Fruit fly (Drosophila melanogaster) S2 (cell line): ENCODE results near the gene CG32447.
A peak's percentile ranks its signal among the peaks of the same experiment; 100 is the strongest.

ENCODE experiments used
- CG8478 ChIP-seq: fragments of >200 bp; optimal IDR thresholded peaks from 2 replicates; lab custom pipeline; 2018
- CTCF ChIP-seq, 2 experiments: fragments of >200 bp; optimal IDR thresholded peaks; 2 replicates each; lab custom pipeline; 2018

CG32447 gene

DNA sequence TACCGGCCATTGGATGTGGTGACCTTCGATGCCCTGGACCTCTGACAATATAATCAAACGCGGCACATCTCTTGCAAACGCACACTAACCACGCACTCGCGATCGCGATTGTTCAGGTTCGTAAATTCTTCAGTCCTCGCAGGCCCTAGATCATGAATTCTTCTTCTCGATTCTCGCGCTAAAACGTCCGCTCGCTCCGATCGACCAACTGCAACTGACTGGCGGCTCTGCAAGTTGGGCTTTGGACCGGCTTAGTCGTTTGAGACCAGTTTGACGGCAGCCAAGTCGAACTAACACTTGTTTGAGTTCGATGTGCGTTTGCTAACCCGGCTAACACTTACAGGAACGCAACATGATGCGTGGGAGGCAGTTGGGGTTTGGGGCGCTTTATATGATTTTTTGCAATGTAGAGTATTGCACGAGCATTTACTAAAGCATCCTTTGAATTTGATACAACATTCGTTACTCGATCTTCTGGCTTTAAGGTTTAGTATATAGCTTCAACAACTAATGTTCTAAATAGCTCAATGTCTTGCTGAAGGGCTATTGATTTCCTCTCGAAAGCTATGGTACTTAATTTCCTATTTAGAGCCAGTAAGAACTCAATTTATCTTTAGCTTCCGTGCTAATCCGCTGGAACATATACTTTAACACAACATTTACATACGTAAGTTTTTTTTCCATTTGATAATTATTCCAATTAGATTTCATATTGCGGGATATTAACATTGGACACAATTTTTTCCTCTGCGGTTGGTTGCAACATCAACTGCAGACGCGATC is at the start of gene CG32447:
Gene CG32447 (minus strand): TSS at position 222 of the 783 bp plus-strand sequence.
- TF ChIP-seq CTCF (optimal IDR thresholded peaks at IDR 0.05; lab: Kevin White, UChicago), result no peak

DNA sequence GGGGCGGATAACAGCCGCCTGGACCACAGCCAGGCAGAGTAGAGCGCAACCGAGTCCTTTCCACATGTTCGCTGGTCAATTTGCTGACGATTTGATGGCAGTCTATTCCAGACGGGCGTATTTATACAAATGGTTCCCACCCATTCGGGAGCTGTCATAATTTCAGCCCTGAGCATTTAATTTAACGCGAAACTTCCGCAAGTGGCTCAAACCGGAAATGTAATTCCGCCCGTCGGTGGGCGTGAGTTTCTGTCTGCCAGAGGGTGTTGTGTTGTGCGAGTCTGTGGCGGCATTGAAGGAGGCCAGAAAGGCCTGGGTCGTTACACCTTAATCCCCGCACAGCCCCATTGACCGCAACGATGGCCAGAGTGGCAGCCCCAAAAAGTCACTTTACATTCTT is 38.0 kb upstream of the CG32447 start, which contains the start of gene CG14565:
Gene CG14565 (minus strand): TSS at position 101 of the 400 bp plus-strand sequence.
- no peak for TF ChIP-seq CG8478
- TF ChIP-seq CTCF (optimal IDR thresholded peaks at IDR 0.05; lab: Kevin White, UChicago), result no peak

DNA sequence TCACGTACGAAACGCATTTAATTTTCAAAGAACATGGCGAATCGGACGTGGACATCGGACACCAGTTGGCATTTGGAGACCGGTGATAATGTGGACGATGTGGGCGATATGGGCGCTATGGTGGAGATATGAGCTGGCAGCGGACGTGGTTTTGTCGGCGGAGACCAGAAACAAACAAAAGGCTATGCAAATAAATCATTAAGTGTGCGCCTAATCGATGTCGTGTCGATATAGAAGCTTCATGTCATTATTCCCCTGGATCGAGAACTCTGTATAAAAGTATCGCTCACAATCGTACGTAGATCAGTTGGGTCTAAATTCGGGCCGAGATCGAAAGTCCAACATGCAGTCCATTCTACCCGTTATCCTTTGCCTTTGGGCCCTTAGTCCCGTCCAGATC is 35.1 kb upstream of the CG32447 start, which contains the start of gene CG14572:
Gene CG14572 (plus strand): TSS at position 301 of the 400 bp plus-strand sequence.
- no peak for TF ChIP-seq CG8478
- TF ChIP-seq CTCF (optimal IDR thresholded peaks at IDR 0.05; lab: Kevin White, UChicago), result no peak

DNA sequence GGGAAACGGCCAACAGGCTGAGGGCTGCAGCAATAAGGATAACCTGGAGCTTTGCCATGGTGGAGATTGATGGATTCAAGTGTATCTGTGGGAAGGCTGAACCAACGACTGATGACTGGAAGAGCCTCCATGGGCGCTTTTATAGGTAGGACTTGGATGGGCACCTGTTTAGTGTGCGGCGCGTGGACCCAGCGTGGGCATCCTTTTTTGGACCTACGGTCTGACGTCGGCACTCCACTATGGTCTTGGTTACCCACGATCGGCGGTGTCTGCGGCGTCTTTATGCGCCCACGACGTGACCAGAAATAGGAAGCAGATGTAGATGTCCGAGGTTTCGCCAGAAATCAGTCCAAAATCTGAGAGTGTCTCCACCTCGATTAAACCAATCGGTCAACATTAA is 34.0 kb upstream of the CG32447 start, which contains the start of gene CG14566:
Gene CG14566 (minus strand): TSS at position 101 of the 400 bp plus-strand sequence.
- TF ChIP-seq CG8478, result no peak
- TF ChIP-seq CTCF (optimal IDR thresholded peaks at IDR 0.05; lab: Kevin White, UChicago), result no peak

DNA sequence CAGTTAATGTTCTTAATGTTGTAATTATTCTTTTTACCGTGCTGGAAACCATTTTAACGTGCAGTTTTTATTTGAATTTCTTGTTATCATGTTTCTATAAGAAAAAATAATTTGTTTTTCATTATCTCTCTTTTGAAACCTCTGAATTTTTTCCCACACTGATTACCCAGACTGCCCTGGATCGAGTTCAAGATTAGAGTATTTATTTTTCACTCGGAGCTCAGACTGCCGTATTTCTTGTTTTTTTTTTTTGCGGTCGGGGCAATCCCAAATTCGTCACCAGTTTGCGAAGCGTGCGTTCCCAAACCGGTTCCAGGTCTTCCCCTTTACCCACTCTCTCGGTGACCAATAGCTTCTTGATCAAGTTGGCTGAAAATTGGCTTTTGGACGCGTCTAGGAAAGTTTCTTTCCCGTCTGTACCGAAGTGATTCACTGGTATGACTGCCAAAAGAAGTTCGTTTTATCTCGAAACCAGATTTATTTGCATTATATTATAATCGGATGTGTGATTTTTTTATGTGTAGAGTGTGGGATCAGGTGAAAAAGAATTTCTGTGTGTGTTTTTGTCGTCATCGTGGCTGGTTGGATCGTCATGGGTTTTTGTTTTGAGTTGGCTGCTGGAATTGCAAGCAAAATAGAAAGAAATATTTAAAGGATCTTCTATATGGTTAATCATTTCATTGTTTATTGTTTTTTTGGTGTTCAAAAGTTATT is 33.0 kb upstream of the CG32447 start:
- TF ChIP-seq CG8478 (no peak), CTCF (optimal IDR thresholded peaks at IDR 0.05; lab: Kevin White, UChicago) (no peak)

DNA sequence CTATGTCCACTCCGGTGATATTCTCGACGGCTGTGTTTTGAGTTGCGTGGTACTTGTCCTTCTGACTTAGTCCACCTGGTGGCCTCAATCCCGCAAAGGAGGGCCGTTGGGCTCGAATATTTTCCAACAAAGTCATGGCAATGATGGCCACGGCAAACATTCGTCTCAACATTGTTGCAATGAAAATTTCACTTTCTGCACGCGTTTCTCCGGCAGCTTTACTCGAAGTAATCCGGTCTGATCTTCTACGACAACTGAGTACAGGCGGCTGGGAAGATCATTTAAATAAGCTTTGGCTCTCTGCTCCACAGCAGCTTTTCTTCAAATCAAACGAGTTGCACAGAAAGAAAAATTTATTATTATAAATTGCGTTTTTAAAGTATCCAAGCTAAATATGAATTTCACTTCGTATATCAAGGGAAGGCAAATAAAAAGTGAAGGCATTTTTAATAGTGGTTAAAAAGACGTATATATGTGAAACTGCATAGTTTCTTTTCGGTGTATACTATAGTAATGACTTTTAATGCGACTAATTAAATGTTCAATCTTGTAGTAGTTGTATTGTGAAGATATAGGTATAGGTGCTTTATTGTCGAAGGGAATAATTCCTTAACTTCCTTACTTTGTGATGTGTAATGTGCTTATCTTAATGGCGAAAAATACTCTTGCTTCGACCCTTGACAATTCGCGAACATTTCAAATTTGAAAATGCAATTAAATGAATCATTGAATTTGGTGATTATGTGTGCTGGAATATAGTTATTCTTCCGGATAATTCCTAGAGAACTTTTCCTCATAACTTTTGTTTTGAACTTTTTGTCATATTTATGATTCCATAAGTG is 32.2 kb upstream of the CG32447 start, which contains the start of gene CG14567:
Gene CG14567 (minus strand): TSS at position 256 of the 842 bp plus-strand sequence.
- no peak for TF ChIP-seq CTCF (optimal IDR thresholded peaks at IDR 0.05; lab: Kevin White, UChicago)
- TF ChIP-seq CG8478, result no peak

DNA sequence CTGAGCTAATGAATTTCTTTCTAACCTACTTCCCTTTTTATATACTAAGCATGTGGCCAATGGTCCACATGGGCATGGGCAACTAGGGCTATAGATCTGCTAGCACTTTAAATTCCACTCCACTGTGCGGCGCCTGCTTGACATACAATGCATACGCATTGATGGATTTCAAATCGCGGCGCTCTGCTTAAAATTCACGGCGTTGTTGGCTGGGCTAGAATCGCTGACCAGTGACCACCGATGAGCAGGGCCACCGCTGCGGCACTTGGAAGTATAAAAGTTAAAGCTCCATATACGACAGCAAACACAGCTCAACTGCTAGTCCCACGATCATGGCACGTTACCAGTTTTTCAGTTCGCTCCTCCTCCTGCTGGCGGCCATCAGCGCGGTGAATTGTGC is 27.6 kb upstream of the CG32447 start, which contains the start of gene CG14573:
Gene CG14573 (plus strand): TSS at position 301 of the 400 bp plus-strand sequence.
- TF ChIP-seq CG8478, result no peak
- TF ChIP-seq CTCF (optimal IDR thresholded peaks at IDR 0.05; lab: Kevin White, UChicago), result no peak

DNA sequence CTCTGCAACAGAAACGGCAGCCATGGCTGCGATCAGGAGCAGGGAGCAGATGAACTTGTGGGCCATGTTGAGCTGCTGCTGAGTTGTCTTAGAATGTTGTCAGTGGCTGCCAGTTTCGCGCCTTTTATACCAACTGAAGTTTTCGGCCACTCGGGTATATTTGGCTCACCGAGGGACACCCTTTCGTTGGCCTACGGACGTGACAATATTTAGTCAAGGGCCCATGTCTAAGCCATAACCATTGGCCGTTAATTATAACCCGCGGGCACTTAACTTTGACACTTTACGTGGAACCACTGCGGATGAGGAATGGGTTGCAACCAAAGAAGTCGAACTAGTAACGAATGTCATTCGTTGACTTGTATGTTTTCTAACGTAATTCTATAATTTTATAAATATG is 27.2 kb upstream of the CG32447 start, which contains the start of gene CG14568:
Gene CG14568 (minus strand): TSS at position 101 of the 400 bp plus-strand sequence.
- TF ChIP-seq CG8478, result no peak
- TF ChIP-seq CTCF (optimal IDR thresholded peaks at IDR 0.05; lab: Kevin White, UChicago), result no peak

DNA sequence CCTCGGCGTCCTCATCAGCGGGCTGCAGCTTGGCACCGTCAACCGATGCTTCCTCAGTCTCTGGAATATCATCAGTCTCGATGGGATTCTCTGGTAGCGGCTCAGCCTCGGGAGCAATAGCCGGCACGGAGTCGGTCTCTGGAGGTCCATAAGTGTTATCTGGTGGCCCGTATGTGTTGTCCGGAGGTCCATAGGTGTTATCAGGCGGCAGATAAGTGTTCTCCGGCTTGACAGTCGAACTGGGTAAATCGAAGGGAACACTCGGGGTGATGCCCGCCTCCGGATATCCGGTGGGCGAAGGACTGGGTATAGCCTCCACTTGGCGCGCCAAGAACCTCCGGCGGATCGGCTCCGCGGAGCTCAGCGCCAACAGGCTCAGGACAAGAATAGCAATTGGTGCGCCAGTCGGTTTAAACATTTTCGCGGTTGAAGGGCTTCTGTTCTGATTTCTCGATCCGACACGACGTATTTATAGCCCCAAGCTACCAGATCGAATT is 25.0 kb upstream of the CG32447 start, which contains the start of gene CG14569:
Gene CG14569 (minus strand): TSS at position 447 of the 497 bp plus-strand sequence.
- no peak for TF ChIP-seq CG8478
- TF ChIP-seq CTCF (optimal IDR thresholded peaks at IDR 0.05; lab: Kevin White, UChicago), result no peak

DNA sequence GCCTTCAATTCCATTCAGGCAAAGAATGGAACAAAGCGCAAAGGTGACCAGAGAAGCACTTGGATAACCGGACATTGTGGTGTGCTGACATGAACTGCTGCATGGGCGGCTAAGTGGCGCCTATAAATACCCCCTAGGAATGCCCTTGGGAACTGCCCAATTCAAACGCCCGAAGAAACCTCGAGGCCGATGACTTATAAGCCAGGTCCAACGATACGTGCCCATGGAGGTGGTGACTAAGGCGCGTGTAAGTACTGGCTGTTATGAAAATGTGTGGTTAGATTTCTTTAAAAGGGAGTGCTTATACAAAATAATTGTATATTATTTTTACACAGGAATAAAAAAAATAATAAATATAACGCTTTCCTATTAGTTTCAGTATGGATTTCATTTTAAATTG is 24.2 kb upstream of the CG32447 start, which contains the start of gene CG14570:
Gene CG14570 (minus strand): TSS at position 101 of the 400 bp plus-strand sequence.
- TF ChIP-seq CTCF (optimal IDR thresholded peaks at IDR 0.05; lab: Kevin White, UChicago), result no peak

DNA sequence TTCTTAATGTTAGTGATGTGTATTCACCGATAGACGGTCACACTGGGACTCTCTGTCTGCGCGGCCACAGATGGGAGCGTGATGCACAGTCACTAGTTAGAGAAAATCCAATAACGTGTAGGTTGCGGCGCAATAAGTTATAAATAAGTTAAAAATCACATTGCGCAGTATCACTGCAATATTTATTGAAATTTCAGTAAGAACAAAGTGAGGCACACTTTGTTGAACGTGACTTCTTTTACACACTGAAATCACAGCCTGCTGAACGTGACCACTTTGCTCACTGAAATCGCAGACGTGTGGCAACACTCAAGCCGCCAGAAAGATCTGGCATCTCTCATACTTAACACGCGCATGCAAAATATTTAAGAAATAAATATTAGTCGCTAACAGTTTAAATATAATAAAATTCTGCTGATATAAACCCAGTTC is 22.5 kb upstream of the CG32447 start, which contains the start of the genes CG11247 and Polr2H:
Gene CG11247 (minus strand): TSS at position 191 of the 432 bp plus-strand sequence.
Gene Polr2H (plus strand): TSS at position 317 of the 432 bp plus-strand sequence.
- TF ChIP-seq CG8478 (no peak), CTCF (optimal IDR thresholded peaks at IDR 0.05; lab: Kevin White, UChicago) (peak in 1 of 2 experiments; percentile 41)

DNA sequence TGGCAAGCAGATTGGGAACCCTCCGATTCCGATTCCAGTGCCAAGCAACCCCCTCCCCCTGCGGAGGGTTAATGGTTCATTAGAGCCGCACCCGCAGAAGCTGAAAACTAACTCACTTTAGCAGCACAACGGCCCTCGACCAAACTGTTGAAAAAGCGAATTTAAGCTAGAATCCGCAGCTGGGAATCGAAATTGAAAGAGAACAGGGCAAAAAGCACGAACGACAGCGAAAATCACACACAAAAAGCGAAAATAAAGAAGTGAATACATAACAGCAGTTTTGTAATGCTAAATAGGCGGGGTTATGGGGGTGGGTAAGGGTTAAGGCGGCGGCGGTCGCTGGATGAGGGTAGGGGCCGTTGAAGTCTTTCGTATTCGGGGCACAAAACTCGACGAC is 21.6 kb upstream of the CG32447 start:
- TF ChIP-seq CTCF (optimal IDR thresholded peaks at IDR 0.05; lab: Kevin White, UChicago), result no peak

DNA sequence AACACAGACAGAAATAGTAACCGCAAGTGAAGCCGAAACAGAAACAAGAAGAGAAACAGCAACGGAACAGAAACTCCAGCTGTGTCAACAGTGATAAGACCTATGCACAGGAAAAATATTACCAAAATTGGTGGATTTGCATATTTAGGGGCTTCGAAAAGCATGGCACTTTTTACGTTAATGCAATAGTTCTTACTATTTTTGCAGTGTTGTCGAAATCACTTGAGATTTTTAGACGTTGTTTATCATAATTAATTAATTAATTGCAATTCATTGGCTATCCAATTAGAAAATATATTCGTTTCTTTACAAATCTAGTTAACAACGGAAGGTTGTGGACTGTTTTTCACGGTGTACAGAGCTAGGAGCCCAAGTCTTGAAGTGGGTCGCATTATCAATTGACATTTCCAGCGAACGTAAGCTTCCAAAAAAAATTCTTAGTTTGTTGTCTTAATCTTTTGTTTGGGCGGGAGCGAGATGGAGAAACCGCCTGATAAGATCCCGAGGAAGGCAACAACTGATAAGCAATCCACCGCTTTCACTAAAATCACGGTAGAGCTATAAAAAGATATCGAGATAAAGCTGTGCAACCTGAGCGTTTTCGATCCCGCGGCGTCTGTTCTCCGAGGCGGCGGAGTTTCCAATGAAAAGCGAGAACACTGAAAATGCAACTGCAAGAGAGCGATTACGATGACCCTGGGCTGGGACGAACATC is 21.0 kb upstream of the CG32447 start:
- TF ChIP-seq CG8478, result no peak

DNA sequence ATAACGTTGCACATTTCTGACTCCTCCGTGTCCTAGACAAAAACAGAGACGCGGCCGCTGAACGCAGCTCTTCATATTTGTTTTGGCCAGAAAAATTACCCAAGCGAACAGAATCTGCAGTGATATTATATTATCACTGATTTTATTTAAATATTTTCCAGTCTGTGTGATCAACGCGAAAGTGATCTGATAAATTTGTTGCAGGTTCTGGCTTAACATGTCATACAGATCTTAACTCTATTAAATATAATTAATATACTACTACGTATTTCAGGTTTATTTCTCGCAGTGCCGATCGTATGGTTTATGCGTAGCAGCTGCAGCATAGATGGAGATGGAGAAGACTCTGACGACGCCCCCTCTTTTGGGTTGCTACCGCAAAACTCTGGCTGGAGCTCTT is 14.7 kb upstream of the CG32447 start:
- no peak for TF ChIP-seq CTCF (optimal IDR thresholded peaks at IDR 0.05; lab: Kevin White, UChicago)
- TF ChIP-seq CG8478, result no peak
